Fruit fly (Drosophila melanogaster) whole organism, embryonic: ENCODE results near the gene mora.
A peak's percentile ranks its signal among the peaks of the same experiment; 100 is the strongest.

Source experiments
- Abd-B ChIP-seq: fragments of 200-800 bp; sonication (Bioruptor generic); optimal IDR thresholded peaks from 2 replicates; lab custom pipeline; 2018; ENCODE audit warnings: missing biosample characterization, mild to moderate bottlenecking, missing genetic modification characterization, moderate library complexity
- BEAF-32 ChIP-seq: fragments of 200-800 bp; sonication (Bioruptor generic); optimal IDR thresholded peaks from 3 replicates; lab custom pipeline; 2017; ENCODE audit warnings: missing biosample characterization, missing genetic modification characterization, mild to moderate bottlenecking, moderate library complexity, missing genetic modification reagents
- CG10274 ChIP-seq: fragments of 200-800 bp; sonication (Bioruptor generic); optimal IDR thresholded peaks from 3 replicates; lab custom pipeline; 2017; ENCODE audit warnings: missing biosample characterization, mild to moderate bottlenecking, missing genetic modification characterization
- CG10462 ChIP-seq: fragments of 200-800 bp; sonication (Bioruptor generic); optimal IDR thresholded peaks from 2 replicates; lab custom pipeline; 2016; ENCODE audit warnings: missing biosample characterization, missing genetic modification characterization
- CG10565 ChIP-seq: fragments of 200-800 bp; sonication (Bioruptor generic); optimal IDR thresholded peaks from 3 replicates; lab custom pipeline; 2016; ENCODE audit warnings: missing biosample characterization, mild to moderate bottlenecking, missing genetic modification characterization
- CG11085 ChIP-seq: fragments of 200-800 bp; sonication (Bioruptor generic); IDR thresholded peaks from 2 replicates; pipeline ENCODE4 v1.3.6; 2022; ENCODE audit warnings: missing biosample characterization, missing genetic modification characterization
- CG11696 ChIP-seq: fragments of 200-800 bp; sonication (Bioruptor generic); IDR thresholded peaks from 2 replicates; pipeline ENCODE4 v1.3.6; 2022; ENCODE audit warnings: missing biosample characterization, missing genetic modification characterization
- CG12071 ChIP-seq: fragments of 200-800 bp; sonication (Bioruptor generic); optimal IDR thresholded peaks from 3 replicates; lab custom pipeline; 2018; ENCODE audit warnings: missing biosample characterization, mild to moderate bottlenecking, missing genetic modification characterization
- CG13424 ChIP-seq: fragments of 200-800 bp; sonication (Bioruptor generic); optimal IDR thresholded peaks from 2 replicates; lab custom pipeline; 2019; ENCODE audit warnings: missing biosample characterization, mild to moderate bottlenecking, missing genetic modification characterization, moderate library complexity
- CG14965 ChIP-seq: fragments of 200-800 bp; sonication (Bioruptor generic); optimal IDR thresholded peaks from 2 replicates; lab custom pipeline; 2016; ENCODE audit warnings: missing biosample characterization, missing genetic modification characterization, borderline replicate concordance
- CG17912 ChIP-seq: fragments of 200-800 bp; sonication (Bioruptor generic); optimal IDR thresholded peaks from 2 replicates; lab custom pipeline; 2018; ENCODE audit warnings: missing biosample characterization, mild to moderate bottlenecking, missing genetic modification characterization
- CG3065 ChIP-seq: fragments of 200-800 bp; sonication (Bioruptor generic); optimal IDR thresholded peaks from 2 replicates; lab custom pipeline; 2016; ENCODE audit warnings: missing biosample characterization, missing genetic modification characterization
- CG31441 ChIP-seq: fragments of 200-800 bp; sonication (Bioruptor generic); IDR thresholded peaks from 2 replicates; pipeline ENCODE4 v1.3.6; 2022; ENCODE audit warnings: missing biosample characterization, missing genetic modification characterization
- CG3163 ChIP-seq: fragments of 200-800 bp; sonication (Bioruptor generic); optimal IDR thresholded peaks from 3 replicates; lab custom pipeline; 2016; ENCODE audit warnings: missing biosample characterization, missing genetic modification characterization
- CG34224 ChIP-seq: fragments of 200-800 bp; sonication (Bioruptor generic); IDR thresholded peaks from 3 replicates; pipeline ENCODE4 v1.3.6; 2022; ENCODE audit warnings: missing biosample characterization, missing genetic modification characterization; ENCODE audit not compliant: partially characterized antibody
- CG4404 ChIP-seq: fragments of 200-800 bp; sonication (Bioruptor generic); IDR thresholded peaks from 2 replicates; pipeline ENCODE4 v1.3.6; 2022; ENCODE audit warnings: missing biosample characterization, missing genetic modification characterization
- CG5953 ChIP-seq: fragments of 200-800 bp; sonication (Bioruptor generic); IDR thresholded peaks from 2 replicates; pipeline ENCODE4 v1.3.6; 2022; ENCODE audit warnings: missing biosample characterization, missing genetic modification characterization
- CG7745 ChIP-seq: fragments of 200-800 bp; sonication (Bioruptor generic); optimal IDR thresholded peaks from 2 replicates; lab custom pipeline; 2018; ENCODE audit warnings: missing biosample characterization, mild to moderate bottlenecking, missing genetic modification characterization, moderate library complexity
- CG7987 ChIP-seq: fragments of 200-800 bp; sonication (Bioruptor generic); optimal IDR thresholded peaks from 2 replicates; lab custom pipeline; 2018; ENCODE audit warnings: missing biosample characterization, mild to moderate bottlenecking, missing genetic modification characterization, moderate library complexity
- CG8089 ChIP-seq: fragments of 200-800 bp; sonication (Bioruptor generic); optimal IDR thresholded peaks from 3 replicates; lab custom pipeline; 2016; ENCODE audit warnings: missing biosample characterization, missing genetic modification characterization
- Camta ChIP-seq: fragments of 200-800 bp; sonication (Bioruptor generic); optimal IDR thresholded peaks from 2 replicates; lab custom pipeline; 2016; ENCODE audit warnings: missing biosample characterization, missing genetic modification characterization
- CkIIα-i1 ChIP-seq: fragments of 200-800 bp; sonication (Bioruptor generic); IDR thresholded peaks from 2 replicates; pipeline ENCODE4 v1.3.6; 2022; ENCODE audit warnings: missing biosample characterization, missing genetic modification characterization
- Drgx ChIP-seq: fragments of 200-800 bp; sonication (Bioruptor generic); IDR thresholded peaks from 2 replicates; pipeline ENCODE4 v1.3.6; 2022; ENCODE audit warnings: missing biosample characterization, missing genetic modification characterization
- E2f1 ChIP-seq: fragments of 200-800 bp; sonication (Bioruptor generic); IDR thresholded peaks from 2 replicates; pipeline ENCODE4 v1.3.6; 2022; ENCODE audit warnings: missing biosample characterization, missing genetic modification characterization
- ERR ChIP-seq: fragments of 200-800 bp; sonication (Bioruptor generic); optimal IDR thresholded peaks from 2 replicates; lab custom pipeline; 2016; ENCODE audit warnings: missing biosample characterization, missing genetic modification characterization
- Gug ChIP-seq: fragments of 200-800 bp; sonication (Bioruptor generic); IDR thresholded peaks from 4 replicates; pipeline ENCODE4 v1.3.6; 2022; ENCODE audit warnings: missing biosample characterization, missing genetic modification characterization
- HLH54F ChIP-seq: fragments of 200-800 bp; sonication (Bioruptor generic); optimal IDR thresholded peaks from 3 replicates; lab custom pipeline; 2016; ENCODE audit warnings: missing biosample characterization, missing genetic modification characterization
- Hr3 ChIP-seq: fragments of 200-800 bp; sonication (Bioruptor generic); optimal IDR thresholded peaks from 3 replicates; lab custom pipeline; 2016; ENCODE audit warnings: missing biosample characterization, missing genetic modification characterization
- Mad ChIP-seq: fragments of 200-800 bp; sonication (Bioruptor generic); optimal IDR thresholded peaks from 2 replicates; lab custom pipeline; 2016; ENCODE audit warnings: missing biosample characterization, missing genetic modification characterization
- Ravus ChIP-seq: fragments of 200-800 bp; sonication (Bioruptor generic); IDR thresholded peaks from 2 replicates; pipeline ENCODE4 v1.3.6; 2022; ENCODE audit warnings: missing biosample characterization, missing genetic modification characterization
- Sin3A ChIP-seq: fragments of >200 bp; optimal IDR thresholded peaks from 2 replicates; lab custom pipeline; 2018
- Sry-β ChIP-seq: fragments of 200-800 bp; sonication (Bioruptor generic); optimal IDR thresholded peaks from 2 replicates; lab custom pipeline; 2018; ENCODE audit warnings: missing biosample characterization, mild to moderate bottlenecking, missing genetic modification characterization, moderate library complexity
- Taf1 ChIP-seq: fragments of 200-800 bp; sonication (Bioruptor generic); IDR thresholded peaks from 2 replicates; pipeline ENCODE4 v1.3.6; 2022; ENCODE audit warnings: missing biosample characterization, missing genetic modification characterization
- YL-1 ChIP-seq: fragments of 200-800 bp; sonication (Bioruptor generic); optimal IDR thresholded peaks from 3 replicates; lab custom pipeline; 2017; ENCODE audit warnings: missing biosample characterization, mild to moderate bottlenecking, missing genetic modification characterization
- ash1 ChIP-seq: fragments of 200-800 bp; sonication (Bioruptor generic); optimal IDR thresholded peaks from 2 replicates; lab custom pipeline; 2018; ENCODE audit warnings: missing biosample characterization, mild to moderate bottlenecking, missing genetic modification characterization
- croc ChIP-seq: fragments of 200-800 bp; sonication (Bioruptor generic); conservative IDR thresholded peaks from 3 replicates; pipeline ENCODE4 v1.3.6; 2022; ENCODE audit warnings: missing biosample characterization, missing genetic modification characterization
- emc ChIP-seq: fragments of 200-800 bp; sonication (Bioruptor generic); optimal IDR thresholded peaks from 2 replicates; lab custom pipeline; 2016; ENCODE audit warnings: missing biosample characterization, missing genetic modification characterization
- eyg ChIP-seq: fragments of 200-800 bp; sonication (Bioruptor generic); optimal IDR thresholded peaks from 3 replicates; lab custom pipeline; 2016; ENCODE audit warnings: missing biosample characterization, missing genetic modification characterization
- fd3F ChIP-seq: fragments of 200-800 bp; sonication (Bioruptor generic); optimal IDR thresholded peaks from 2 replicates; lab custom pipeline; 2018; ENCODE audit warnings: missing biosample characterization, mild to moderate bottlenecking, missing genetic modification characterization, moderate library complexity
- kay ChIP-seq: fragments of 200-800 bp; sonication (Bioruptor generic); optimal IDR thresholded peaks from 2 replicates; lab custom pipeline; 2016; ENCODE audit warnings: missing biosample characterization, missing genetic modification characterization
- lbe ChIP-seq: fragments of 200-800 bp; sonication (Bioruptor generic); optimal IDR thresholded peaks from 2 replicates; lab custom pipeline; 2016; ENCODE audit warnings: missing biosample characterization, mild to moderate bottlenecking, missing genetic modification characterization
- lola ChIP-seq, 3 experiments: fragments of >200 bp in 2 of 3; fragments of 200-800 bp in 1 of 3; sonication (Bioruptor generic) in 1 of 3; optimal IDR thresholded peaks; 2 replicates each; lab custom pipeline; 2017 to 2019; ENCODE audit warnings: missing biosample characterization in 3 of 3, missing genetic modification characterization in 3 of 3, mild to moderate bottlenecking in 1 of 3, moderate library complexity in 1 of 3
- lov ChIP-seq, 2 experiments: fragments of 200-800 bp in 1 of 2; fragments of >200 bp in 1 of 2; sonication (Bioruptor generic) in 1 of 2; IDR thresholded peaks in 1 of 2; optimal IDR thresholded peaks in 1 of 2; 2 replicates in 1 of 2; 3 replicates in 1 of 2; pipeline versions ENCODE4 v1.3.6 to Lab custom; 2017 to 2022; ENCODE audit warnings: missing biosample characterization in 1 of 2, missing genetic modification characterization in 1 of 2
- mld ChIP-seq: fragments of 200-800 bp; sonication (Bioruptor generic); IDR thresholded peaks from 3 replicates; pipeline ENCODE4 v1.3.6; 2022; ENCODE audit warnings: missing biosample characterization, missing genetic modification characterization; ENCODE audit not compliant: partially characterized antibody
- pros ChIP-seq: fragments of 200-800 bp; sonication (Bioruptor generic); optimal IDR thresholded peaks from 3 replicates; lab custom pipeline; 2019; ENCODE audit warnings: missing biosample characterization, mild to moderate bottlenecking, missing genetic modification characterization, moderate library complexity
- shn ChIP-seq: fragments of 200-800 bp; sonication (Bioruptor generic); optimal IDR thresholded peaks from 3 replicates; lab custom pipeline; 2016; ENCODE audit warnings: missing biosample characterization, missing genetic modification characterization
- sisA ChIP-seq: fragments of 200-800 bp; sonication (Bioruptor generic); IDR thresholded peaks from 2 replicates; pipeline ENCODE4 v1.3.6; 2022; ENCODE audit warnings: missing biosample characterization, missing genetic modification characterization
- sna ChIP-seq: fragments of 200-800 bp; sonication (Bioruptor generic); IDR thresholded peaks from 2 replicates; pipeline ENCODE4 v1.3.6; 2022; ENCODE audit warnings: missing biosample characterization, missing genetic modification characterization; ENCODE audit not compliant: partially characterized antibody
- tap ChIP-seq: fragments of 200-800 bp; optimal IDR thresholded peaks from 3 replicates; lab custom pipeline; 2019; ENCODE audit warnings: missing biosample characterization, mild to moderate bottlenecking, missing genetic modification characterization, moderate library complexity
- tin ChIP-seq: fragments of 200-800 bp; sonication (Bioruptor generic); optimal IDR thresholded peaks from 3 replicates; lab custom pipeline; 2016; ENCODE audit warnings: missing biosample characterization, missing genetic modification characterization
- twi ChIP-seq: fragments of 200-800 bp; optimal IDR thresholded peaks from 2 replicates; lab custom pipeline; 2019; ENCODE audit warnings: missing biosample characterization, mild to moderate bottlenecking, missing genetic modification characterization, moderate library complexity

mora gene

DNA sequence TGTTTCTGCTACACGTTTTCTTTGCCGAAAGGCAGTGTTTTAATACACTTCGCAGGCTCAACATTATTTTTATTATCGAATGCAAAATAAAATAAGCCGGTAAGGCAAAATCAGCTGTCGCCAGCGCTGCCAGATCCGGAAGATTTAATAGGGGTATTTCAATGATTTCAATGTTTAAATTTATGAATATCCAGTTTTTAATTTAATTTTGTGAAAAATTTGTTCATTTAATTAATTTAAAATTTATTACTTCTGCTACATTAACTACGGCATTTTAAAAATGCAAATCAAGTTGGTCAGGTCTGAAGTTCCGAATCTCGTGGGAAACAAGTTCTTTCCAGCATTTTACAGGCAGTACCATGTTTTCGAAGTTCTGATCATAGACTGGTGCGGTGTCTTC lies 37.3 kb upstream of the mora start, which contains the start of gene Slimp (continued):
- no peak for TF ChIP-seq ERR
- no peak for TF ChIP-seq Hr3 (GFP tag; lab: Kevin White, UChicago)
- no peak for TF ChIP-seq HLH54F
- TF ChIP-seq Drgx, result no peak
- no peak for TF ChIP-seq CG17912 (GFP tag; lab: Kevin White, UChicago)
- TF ChIP-seq Mad (GFP tag; lab: Kevin White, UChicago), result no peak
- no peak; the same call in 1 of the 2 replicates for TF ChIP-seq sisA (GFP tag; lab: Robert Waterston, UW)
- no peak for TF ChIP-seq eyg (GFP tag; lab: Kevin White, UChicago)
- no peak for TF ChIP-seq Ravus
- no peak for TF ChIP-seq CG5953 (GFP tag; lab: Robert Waterston, UW)
- TF ChIP-seq CG10274 (GFP tag; lab: Kevin White, UChicago), result no peak
- TF ChIP-seq lbe (GFP tag; lab: Kevin White, UChicago), result peak; percentile 7
- no peak for TF ChIP-seq CkIIα-i1 (GFP tag; lab: Robert Waterston, UW)
- TF ChIP-seq ash1 (GFP tag; lab: Kevin White, UChicago), result no peak
- TF ChIP-seq emc (GFP tag; lab: Kevin White, UChicago), result no peak
- no peak for TF ChIP-seq Sry-β (GFP tag; lab: Kevin White, UChicago)
- TF ChIP-seq tin, result peak; percentile 1
- TF ChIP-seq CG10462 (GFP tag; lab: Kevin White, UChicago), result no peak
- TF ChIP-seq E2f1 (GFP tag; lab: Robert Waterston, UW), result no peak
- no peak for TF ChIP-seq CG14965
- TF ChIP-seq Sin3A (lab: Kevin White, UChicago), result peak; percentile 28
- TF ChIP-seq sna, result peak; percentile 20; the same call in 1 of the 2 replicates
- TF ChIP-seq CG3163 (GFP tag; lab: Kevin White, UChicago), result no peak
- TF ChIP-seq CG10565 (GFP tag; lab: Kevin White, UChicago), result no peak
- no peak for TF ChIP-seq mld (GFP tag; lab: Robert Waterston, UW)
- no peak for TF ChIP-seq CG12071
- TF ChIP-seq CG11085, result no peak
- TF ChIP-seq Taf1 (GFP tag; lab: Robert Waterston, UW), result no peak
- TF ChIP-seq twi (tag; lab: Kevin White, UChicago), result no peak
- TF ChIP-seq pros, result no peak
- TF ChIP-seq Gug (GFP tag; lab: Robert Waterston, UW), result no peak
- TF ChIP-seq CG7745 (tag; lab: Kevin White, UChicago), result no peak
- no peak for TF ChIP-seq kay
- no peak for TF ChIP-seq CG3065 (GFP tag; lab: Kevin White, UChicago)
- no peak for TF ChIP-seq CG11696 (GFP tag; lab: Robert Waterston, UW)
- TF ChIP-seq croc (GFP tag; lab: Robert Waterston, UW), result no peak
- no peak for TF ChIP-seq fd3F (GFP tag; lab: Kevin White, UChicago)
- TF ChIP-seq CG4404 (GFP tag; lab: Robert Waterston, UW), result no peak
- TF ChIP-seq Abd-B (GFP tag; lab: Kevin White, UChicago), result no peak
- TF ChIP-seq BEAF-32 (GFP tag; lab: Kevin White, UChicago), result peak; percentile 16
- no peak for TF ChIP-seq lov (optimal IDR thresholded peaks at IDR 0.05; lab: Kevin White, UChicago)
- TF ChIP-seq lov (GFP tag; IDR thresholded peaks at IDR 0.05; lab: Robert Waterston, UW), result no peak
- TF ChIP-seq CG8089 (GFP tag; lab: Kevin White, UChicago), result no peak
- TF ChIP-seq CG7987 (GFP tag; lab: Kevin White, UChicago), result no peak
- no peak for TF ChIP-seq tap (tag; lab: Kevin White, UChicago)
- no peak for TF ChIP-seq CG34224 (GFP tag; lab: Robert Waterston, UW)
- TF ChIP-seq YL-1 (GFP tag; lab: Kevin White, UChicago), result no peak
- TF ChIP-seq lola (GFP tag; optimal IDR thresholded peaks at IDR 0.05; lab: Kevin White, UChicago), result peak in 1 of 3 experiments; percentile 31
- TF ChIP-seq CG13424, result peak; percentile 1
- TF ChIP-seq CG31441 (GFP tag; lab: Robert Waterston, UW), result 0 out of 2 replicates have a peak, but pooled peaks have one; percentile 24
- TF ChIP-seq Camta, result no peak
- no peak for TF ChIP-seq shn (GFP tag; lab: Kevin White, UChicago)
